Worm (Caenorhabditis elegans) whole organism, L1 larva: ENCODE results near the gene pfut-1.

Source experiments
- C16A3.4 ChIP-seq: fragments of 150-350 bp; optimal IDR thresholded peaks from 2 replicates; lab custom pipeline; 2014; ENCODE audit warnings: missing biosample characterization, missing genetic modification characterization
- F16B12.6 ChIP-seq: fragments of 150-350 bp; optimal IDR thresholded peaks from 2 replicates; lab custom pipeline; 2014; ENCODE audit warnings: missing biosample characterization, missing genetic modification characterization
- aha-1 ChIP-seq: fragments of 150-350 bp; optimal IDR thresholded peaks from 2 replicates; lab custom pipeline; 2014; ENCODE audit warnings: missing biosample characterization, missing genetic modification characterization
- alr-1 ChIP-seq: fragments of 200-800 bp; sonication (Bioruptor generic); optimal IDR thresholded peaks from 2 replicates; lab custom pipeline; 2018; ENCODE audit warnings: borderline replicate concordance, mild to moderate bottlenecking, missing genetic modification characterization, missing compliant biosample characterization
- blmp-1 ChIP-seq: fragments of 150-350 bp; optimal IDR thresholded peaks from 2 replicates; lab custom pipeline; 2014; ENCODE audit warnings: missing biosample characterization, missing genetic modification characterization
- ceh-8 ChIP-seq: fragments of 200-800 bp; sonication (Bioruptor generic); optimal IDR thresholded peaks from 2 replicates; lab custom pipeline; 2018; ENCODE audit warnings: mild to moderate bottlenecking, missing genetic modification characterization, moderate library complexity, missing compliant biosample characterization
- ceh-82 ChIP-seq, 3 experiments: fragments of 150-350 bp in 1 of 3; sonication (generic microtip) in 2 of 3; optimal IDR thresholded peaks; 2 replicates each; lab custom pipeline; 2014 to 2017; ENCODE audit warnings: missing biosample characterization in 3 of 3, missing genetic modification characterization in 3 of 3
- ceh-90 ChIP-seq: sonication (generic microtip); optimal IDR thresholded peaks from 2 replicates; lab custom pipeline; 2016; ENCODE audit warnings: missing genetic modification characterization, missing compliant biosample characterization
- ces-1 ChIP-seq: fragments of 150-350 bp; optimal IDR thresholded peaks from 2 replicates; lab custom pipeline; 2014; ENCODE audit warnings: missing biosample characterization, missing genetic modification reagents, missing genetic modification characterization
- dpl-1 ChIP-seq, 3 experiments: fragments of 150-350 bp in 2 of 3; sonication (generic microtip) in 1 of 3; optimal IDR thresholded peaks; 2 replicates each; lab custom pipeline; 2014 to 2017; ENCODE audit warnings: missing biosample characterization in 3 of 3, missing genetic modification characterization in 3 of 3, missing genetic modification reagents in 3 of 3
- dsc-1 ChIP-seq: sonication (generic microtip); optimal IDR thresholded peaks from 2 replicates; lab custom pipeline; 2016; ENCODE audit warnings: mild to moderate bottlenecking, missing genetic modification characterization, missing compliant biosample characterization
- efl-1 ChIP-seq, 4 experiments: fragments of 150-350 bp; optimal IDR thresholded peaks in 3 of 4; peaks in 1 of 4; 1 replicate in 1 of 4; 2 replicates in 3 of 4; lab custom pipeline; 2014; ENCODE audit warnings: missing biosample characterization in 2 of 4, missing genetic modification characterization in 2 of 4, missing genetic modification reagents in 2 of 4
- efl-3 ChIP-seq: fragments of 200-800 bp; sonication (Bioruptor generic); optimal IDR thresholded peaks from 2 replicates; lab custom pipeline; 2018; ENCODE audit warnings: mild to moderate bottlenecking, missing genetic modification characterization, missing compliant biosample characterization
- elt-3 ChIP-seq, 6 experiments: fragments of 150-350 bp in 1 of 6; sonication (generic microtip); optimal IDR thresholded peaks; 2 replicates each; lab custom pipeline; 2017 to 2018; ENCODE audit warnings: missing biosample characterization in 6 of 6, missing genetic modification characterization in 6 of 6, inconsistent platforms in 1 of 6
- fkh-10 ChIP-seq: sonication (generic microtip); optimal IDR thresholded peaks from 2 replicates; lab custom pipeline; 2017; ENCODE audit warnings: missing biosample characterization, missing genetic modification reagents, missing genetic modification characterization
- fkh-8 ChIP-seq: sonication (generic microtip); optimal IDR thresholded peaks from 2 replicates; lab custom pipeline; 2016; ENCODE audit warnings: mild to moderate bottlenecking, missing genetic modification characterization, missing compliant biosample characterization
- hlh-4 ChIP-seq: sonication (generic microtip); optimal IDR thresholded peaks from 2 replicates; lab custom pipeline; 2016; ENCODE audit warnings: mild to moderate bottlenecking, missing genetic modification characterization, missing compliant biosample characterization
- hpl-2 ChIP-seq: fragments of 150-350 bp; optimal IDR thresholded peaks from 2 replicates; lab custom pipeline; 2014; ENCODE audit warnings: missing biosample characterization, missing genetic modification reagents, missing genetic modification characterization
- irx-1 ChIP-seq: sonication (generic microtip); optimal IDR thresholded peaks from 2 replicates; lab custom pipeline; 2016; ENCODE audit warnings: missing genetic modification characterization, missing compliant biosample characterization
- lin-13 ChIP-seq: fragments of 150-350 bp; optimal IDR thresholded peaks from 2 replicates; lab custom pipeline; 2014; ENCODE audit warnings: missing biosample characterization, missing genetic modification reagents, missing genetic modification characterization
- lin-14 ChIP-seq: fragments of 200-800 bp; sonication (Bioruptor generic); optimal IDR thresholded peaks from 2 replicates; lab custom pipeline; 2018; ENCODE audit warnings: mild to moderate bottlenecking, missing genetic modification characterization, moderate library complexity, missing compliant biosample characterization
- lin-35 ChIP-seq, 2 experiments: fragments of 150-350 bp; optimal IDR thresholded peaks; 2 replicates each; lab custom pipeline; 2014; ENCODE audit warnings: missing biosample characterization in 2 of 2, missing genetic modification characterization in 2 of 2, missing genetic modification reagents in 2 of 2
- lin-39 ChIP-seq: fragments of 150-350 bp; optimal IDR thresholded peaks from 2 replicates; lab custom pipeline; 2014; ENCODE audit warnings: missing biosample characterization, missing genetic modification reagents, missing genetic modification characterization
- lsy-2 ChIP-seq, 2 experiments: fragments of 150-350 bp; optimal IDR thresholded peaks; 2 replicates each; lab custom pipeline; 2014; ENCODE audit warnings: missing biosample characterization in 2 of 2, missing genetic modification characterization in 2 of 2
- mab-9 ChIP-seq: fragments of 200-800 bp; sonication (Bioruptor generic); IDR thresholded peaks from 2 replicates; pipeline ENCODE4 v1.3.6; 2022; ENCODE audit warnings: missing genetic modification reagents, missing genetic modification characterization, missing compliant biosample characterization
- mdl-1 ChIP-seq, 2 experiments: fragments of 150-350 bp; optimal IDR thresholded peaks; 2 replicates each; lab custom pipeline; 2014 to 2017; ENCODE audit warnings: missing biosample characterization in 2 of 2, missing genetic modification characterization in 2 of 2, inconsistent platforms in 1 of 2
- mep-1 ChIP-seq: fragments of 150-350 bp; optimal IDR thresholded peaks from 2 replicates; lab custom pipeline; 2014; ENCODE audit warnings: missing biosample characterization, missing genetic modification characterization
- nhr-11 ChIP-seq: fragments of 150-350 bp; optimal IDR thresholded peaks from 2 replicates; lab custom pipeline; 2014; ENCODE audit warnings: missing biosample characterization, missing genetic modification characterization
- nhr-28 ChIP-seq: fragments of 150-350 bp; optimal IDR thresholded peaks from 2 replicates; lab custom pipeline; 2014; ENCODE audit warnings: missing biosample characterization, missing genetic modification characterization
- nhr-71 ChIP-seq: sonication (generic microtip); optimal IDR thresholded peaks from 2 replicates; lab custom pipeline; 2016; ENCODE audit warnings: mild to moderate bottlenecking, missing genetic modification characterization, moderate library complexity, missing compliant biosample characterization
- nhr-77 ChIP-seq: fragments of 150-350 bp; optimal IDR thresholded peaks from 2 replicates; lab custom pipeline; 2014; ENCODE audit warnings: missing biosample characterization, missing genetic modification characterization
- nhr-84 ChIP-seq: sonication (generic microtip); optimal IDR thresholded peaks from 2 replicates; lab custom pipeline; 2017; ENCODE audit warnings: missing biosample characterization, missing genetic modification characterization
- nhr-85 ChIP-seq: sonication (generic microtip); peaks from one replicate; lab custom pipeline; 2016; ENCODE audit warnings: missing genetic modification characterization, inconsistent platforms, missing compliant biosample characterization
- nhr-90 ChIP-seq: sonication (generic microtip); optimal IDR thresholded peaks from 2 replicates; lab custom pipeline; 2016; ENCODE audit warnings: mild to moderate bottlenecking, missing genetic modification characterization, missing compliant biosample characterization; ENCODE audit not compliant: poor library complexity
- pqm-1 ChIP-seq: sonication (generic microtip); optimal IDR thresholded peaks from 3 replicates; lab custom pipeline; 2017; ENCODE audit warnings: missing biosample characterization, missing genetic modification characterization
- rnt-1 ChIP-seq: sonication (generic microtip); optimal IDR thresholded peaks from 2 replicates; lab custom pipeline; 2016; ENCODE audit warnings: mild to moderate bottlenecking, missing genetic modification characterization, moderate library complexity, missing compliant biosample characterization
- skn-1 ChIP-seq: fragments of 150-350 bp; optimal IDR thresholded peaks from 2 replicates; lab custom pipeline; 2014; ENCODE audit warnings: missing biosample characterization, missing genetic modification characterization
- snpc-4 ChIP-seq: fragments of 150-350 bp; optimal IDR thresholded peaks from 2 replicates; lab custom pipeline; 2014; ENCODE audit warnings: missing biosample characterization, missing genetic modification characterization
- tbx-2 ChIP-seq: sonication (generic microtip); optimal IDR thresholded peaks from 2 replicates; lab custom pipeline; 2016; ENCODE audit warnings: missing genetic modification characterization, missing compliant biosample characterization
- tlp-1 ChIP-seq: fragments of 150-350 bp; optimal IDR thresholded peaks from 2 replicates; lab custom pipeline; 2014; ENCODE audit warnings: missing biosample characterization, missing genetic modification characterization
- unc-130 ChIP-seq: fragments of 150-350 bp; optimal IDR thresholded peaks from 2 replicates; lab custom pipeline; 2017; ENCODE audit warnings: missing biosample characterization, missing genetic modification characterization, inconsistent platforms
- unc-62 ChIP-seq: fragments of 150-350 bp; optimal IDR thresholded peaks from 2 replicates; lab custom pipeline; 2014; ENCODE audit warnings: missing biosample characterization, missing genetic modification reagents, missing genetic modification characterization
- unc-98 ChIP-seq: fragments of 200-800 bp; sonication (Bioruptor generic); IDR thresholded peaks from 2 replicates; pipeline ENCODE4 v1.3.6; 2022; ENCODE audit warnings: missing genetic modification characterization, missing compliant biosample characterization
- xbp-1 ChIP-seq: sonication (generic microtip); optimal IDR thresholded peaks from 2 replicates; lab custom pipeline; 2016; ENCODE audit warnings: missing genetic modification characterization, missing compliant biosample characterization
- ztf-11 ChIP-seq, 2 experiments: sonication (generic microtip); optimal IDR thresholded peaks; 2 replicates each; lab custom pipeline; 2016 to 2017; ENCODE audit warnings: missing genetic modification characterization in 2 of 2, missing biosample characterization in 1 of 2, missing compliant biosample characterization in 1 of 2
- ztf-4 ChIP-seq: fragments of 150-350 bp; optimal IDR thresholded peaks from 2 replicates; lab custom pipeline; 2014; ENCODE audit warnings: missing biosample characterization, missing genetic modification characterization

The pfut-1 gene

ce11 chrX:3155111-3155843, 10.3 kb upstream of the pfut-1 start (continued):
- TF ChIP-seq hpl-2 = no peak
- TF ChIP-seq efl-3 = no peak
- no peak for TF ChIP-seq rnt-1 (tag; lab: Kevin White, UChicago)
- TF ChIP-seq unc-62 (GFP tag; lab: Kevin White, UChicago) = no peak
- no peak for TF ChIP-seq skn-1
- TF ChIP-seq fkh-10 (GFP tag; lab: Kevin White, UChicago) = no peak
- no peak for TF ChIP-seq lin-13
- TF ChIP-seq irx-1 (tag; lab: Kevin White, UChicago) = no peak
- TF ChIP-seq mab-9 (GFP tag; lab: Robert Waterston, UW) = no peak
- TF ChIP-seq snpc-4 = no peak
- no peak for TF ChIP-seq ceh-82 (tag; optimal IDR thresholded peaks at IDR 0.05; lab: Kevin White, UChicago)
- TF ChIP-seq xbp-1 (tag; lab: Kevin White, UChicago) = no peak
- TF ChIP-seq tbx-2 (tag; lab: Kevin White, UChicago) = no peak
- TF ChIP-seq nhr-85 (tag; lab: Kevin White, UChicago) = peak; percentile 88
- TF ChIP-seq, all 84 proteins: peak for 6

ce11 chrX:3156062-3156791, 9.4 kb upstream of the pfut-1 start:
- TF ChIP-seq dpl-1 (GFP tag; optimal IDR thresholded peaks at IDR 0.05; lab: Kevin White, UChicago) = no peak
- TF ChIP-seq nhr-85 (tag; lab: Kevin White, UChicago) = peak; percentile 62
- no peak for TF ChIP-seq ceh-90 (tag; lab: Kevin White, UChicago)
- TF ChIP-seq mep-1 = peak; percentile 37
- peak; percentile 17 for TF ChIP-seq blmp-1 (tag; lab: Kevin White, UChicago)

- TF ChIP-seq hlh-4 (tag; lab: Kevin White, UChicago) (no peak), C16A3.4 (tag; lab: Kevin White, UChicago) (peak; percentile 49), lin-35 (GFP tag; optimal IDR thresholded peaks at IDR 0.05; lab: Kevin White, UChicago) (peak; percentile 11 to 63), alr-1 (no peak), rnt-1 (tag; lab: Kevin White, UChicago) (no peak), mdl-1 (tag; optimal IDR thresholded peaks at IDR 0.05; lab: Kevin White, UChicago) (peak in 1 of 2 experiments; percentile 38), unc-130 (peak; percentile 31), unc-98 (GFP tag; lab: Robert Waterston, UW) (no peak), nhr-90 (tag; lab: Kevin White, UChicago) (peak; percentile 55), dsc-1 (tag; lab: Kevin White, UChicago) (peak; percentile 10), tlp-1 (tag; lab: Kevin White, UChicago) (no peak), ztf-11 (tag; optimal IDR thresholded peaks at IDR 0.05; lab: Kevin White, UChicago) (no peak), ceh-8 (GFP tag; lab: Kevin White, UChicago) (no peak), snpc-4 (no peak), nhr-84 (no peak), efl-1 (optimal IDR thresholded peaks at IDR 0.05; lab: Kevin White, UChicago) (peak; percentile 20 to 31), efl-1 (GFP tag; optimal IDR thresholded peaks at IDR 0.05 in 1 of 2; lab: Kevin White, UChicago) (peak; percentile 16 to 34), nhr-28 (tag; lab: Kevin White, UChicago) (no peak), elt-3 (tag; optimal IDR thresholded peaks at IDR 0.05; lab: Kevin White, UChicago) (peak in 1 of 6 experiments; percentile 56), lin-13 (no peak), aha-1 (tag; lab: Kevin White, UChicago) (no peak), lsy-2 (tag; optimal IDR thresholded peaks at IDR 0.05; lab: Kevin White, UChicago) (peak; percentile 5 to 59), mep-1 (peak; percentile 10), ces-1 (GFP tag; lab: Kevin White, UChicago) (no peak), nhr-11 (no peak), fkh-8 (peak; percentile 19), lin-14 (GFP tag; lab: Kevin White, UChicago) (peak; percentile 78), ztf-4 (tag; lab: Kevin White, UChicago) (no peak), lin-39 (tag; lab: Kevin White, UChicago) (no peak), unc-62 (GFP tag; lab: Kevin White, UChicago) (no peak), F16B12.6 (tag; lab: Kevin White, UChicago) (no peak), pqm-1 (no peak), nhr-77 (tag; lab: Kevin White, UChicago) (peak; percentile 2), nhr-71 (tag; lab: Kevin White, UChicago) (peak; percentile 63), dpl-1 (GFP tag; optimal IDR thresholded peaks at IDR 0.05; lab: Kevin White, UChicago) (peak in 2 of 3 experiments; percentile 23 to 31)
These were observed 6.1 kb upstream of the pfut-1 start, which contains the start of gene gcc-1 for ce11 chrX:3159542-3159941. Gene gcc-1 (plus strand): TSS chrX:3159940.
